Worm (Caenorhabditis elegans): ENCODE data around the gene srbc-54.

srbc-54 gene

ce11 chrV:15833622-15834021 is at the start of gene srbc-54:
Gene srbc-54 (minus strand): TSS chrV:15833722.
- no peak for TF ChIP-seq spr-3 (GFP tag; optimal IDR thresholded peaks at IDR 0.05)
- TF ChIP-seq pha-4 (GFP tag; IDR thresholded peaks at IDR 0.05) = no peak
- no peak for TF ChIP-seq pha-4 (tag; optimal IDR thresholded peaks at IDR 0.05)
- no peak for TF ChIP-seq mes-2 (tag; optimal IDR thresholded peaks at IDR 0.05; ENCODE audit: poor library complexity, severe bottlenecking)
- TF ChIP-seq mxl-2 (GFP tag; conservative IDR thresholded peaks at IDR 0.05) = no peak
- no peak for TF ChIP-seq hif-1 (tag; optimal IDR thresholded peaks at IDR 0.05)
- no peak for TF ChIP-seq ces-1 (GFP tag; optimal IDR thresholded peaks at IDR 0.05)
- TF ChIP-seq lin-38 (GFP tag; IDR thresholded peaks at IDR 0.05) = no peak
- TF ChIP-seq lin-39 (tag; optimal IDR thresholded peaks at IDR 0.05) = no peak
- TF ChIP-seq aly-2 (tag; optimal IDR thresholded peaks at IDR 0.05) = no peak
- no peak for TF ChIP-seq tag-97 (GFP tag; IDR thresholded peaks at IDR 0.05)
- no peak for TF ChIP-seq lin-13 (GFP tag; optimal IDR thresholded peaks at IDR 0.05)
- no peak for TF ChIP-seq dmd-9 (GFP tag; IDR thresholded peaks at IDR 0.05)
- TF ChIP-seq hmg-1.1 (GFP tag; IDR thresholded peaks at IDR 0.05) = no peak
- TF ChIP-seq set-16 (GFP tag; IDR thresholded peaks at IDR 0.05) = no peak
- no peak for TF ChIP-seq nhr-25 (tag; optimal IDR thresholded peaks at IDR 0.05; ENCODE audit: borderline replicate concordance, insufficient read depth)
- no peak for TF ChIP-seq daf-16 (GFP tag; optimal IDR thresholded peaks at IDR 0.05)
- no peak for TF ChIP-seq daf-16 (tag; optimal IDR thresholded peaks at IDR 0.05)
- no peak for TF ChIP-seq zag-1 (tag; optimal IDR thresholded peaks at IDR 0.05)
- no peak for TF ChIP-seq Y48G9A.11 (GFP tag; IDR thresholded peaks at IDR 0.05)

- TF ChIP-seq ceh-62 (tag; optimal IDR thresholded peaks at IDR 0.05) = no peak
- TF ChIP-seq nhr-77 (tag; optimal IDR thresholded peaks at IDR 0.05) = peak; percentile 75
- TF ChIP-seq hlh-11 (tag; optimal IDR thresholded peaks at IDR 0.05) = peak; percentile 78
- TF ChIP-seq lsy-2 (tag; optimal IDR thresholded peaks at IDR 0.05) = peak; percentile 51 to 60
- TF ChIP-seq nhr-28 (tag; optimal IDR thresholded peaks at IDR 0.05) = peak; percentile 95
- peak in 1 of 2 experiments; percentile 37 for TF ChIP-seq hif-1 (tag; optimal IDR thresholded peaks at IDR 0.05)
- peak; percentile 59 for TF ChIP-seq hlh-30 (tag; optimal IDR thresholded peaks at IDR 0.05; ENCODE audit: insufficient read depth)
- peak; percentile 28 for TF ChIP-seq nhr-6 (tag; optimal IDR thresholded peaks at IDR 0.05)
- TF ChIP-seq ZK337.2 (GFP tag; IDR thresholded peaks at IDR 0.05) = no peak
- no peak for TF ChIP-seq gei-8 (GFP tag; optimal IDR thresholded peaks at IDR 0.05)
- 0 out of 2 replicates have a peak, but pooled peaks have one; percentile 12 for TF ChIP-seq lin-1 (GFP tag; IDR thresholded peaks at IDR 0.05)
- no peak for TF ChIP-seq F44E2.7 (GFP tag; IDR thresholded peaks at IDR 0.05)
- TF ChIP-seq T20F7.1 (GFP tag; optimal IDR thresholded peaks at IDR 0.05) = peak; percentile 20
- TF ChIP-seq zip-2 (tag; optimal IDR thresholded peaks at IDR 0.05) = peak; percentile 73
- TF ChIP-seq ztf-7 (tag; optimal IDR thresholded peaks at IDR 0.05) = peak; percentile 95
- peak; percentile 80 for TF ChIP-seq nhr-48 (tag; optimal IDR thresholded peaks at IDR 0.05)
- no peak for TF ChIP-seq daf-16 (GFP tag; optimal IDR thresholded peaks at IDR 0.05)
- peak; percentile 61 for TF ChIP-seq daf-16 (tag; optimal IDR thresholded peaks at IDR 0.05)
- TF ChIP-seq mdl-1 (tag; optimal IDR thresholded peaks at IDR 0.05) = peak in 1 of 2 experiments; percentile 47
- peak; percentile 82 for TF ChIP-seq cey-2 (tag; optimal IDR thresholded peaks at IDR 0.05; ENCODE audit: borderline replicate concordance, insufficient read depth)
- peak; percentile 26 for TF ChIP-seq nhr-11 (tag; optimal IDR thresholded peaks at IDR 0.05)
- TF ChIP-seq aha-1 (tag) = no peak
- peak; percentile 17 for TF ChIP-seq pqm-1 (tag; optimal IDR thresholded peaks at IDR 0.05)
- 0 out of 2 replicates have a peak, but pooled peaks have one; percentile 22 for TF ChIP-seq hmg-1.1 (GFP tag; IDR thresholded peaks at IDR 0.05)
- peak; percentile 69 for TF ChIP-seq dve-1 (tag; optimal IDR thresholded peaks at IDR 0.05; ENCODE audit: insufficient read depth)
- no peak for TF ChIP-seq arid-1 (GFP tag; conservative IDR thresholded peaks at IDR 0.05)
- TF ChIP-seq Y105C5A.15 (GFP tag; IDR thresholded peaks at IDR 0.05) = no peak
- no peak for TF ChIP-seq ceh-28 (tag; optimal IDR thresholded peaks at IDR 0.05)
- 0 out of 2 replicates have a peak, but pooled peaks have one; percentile 29 for TF ChIP-seq Y75B8A.6 (GFP tag; IDR thresholded peaks at IDR 0.05)
- TF ChIP-seq fos-1 (tag; optimal IDR thresholded peaks at IDR 0.05) = no peak
- peak; percentile 87 for TF ChIP-seq dmd-6 (GFP tag; IDR thresholded peaks at IDR 0.05)
- TF ChIP-seq jun-1 (tag; optimal IDR thresholded peaks at IDR 0.05) = peak; percentile 7
- TF ChIP-seq mxl-3 (GFP tag; optimal IDR thresholded peaks at IDR 0.05) = no peak
- peak; percentile 0 for TF ChIP-seq rbr-2 (tag; optimal IDR thresholded peaks at IDR 0.05)
These were observed 47.2 kb upstream of the srbc-54 start for ce11 chrV:15880705-15881104.

Data from whole organism, L4 larva.